Worm (Caenorhabditis elegans): ENCODE results near the gene vps-15.

DNA sequence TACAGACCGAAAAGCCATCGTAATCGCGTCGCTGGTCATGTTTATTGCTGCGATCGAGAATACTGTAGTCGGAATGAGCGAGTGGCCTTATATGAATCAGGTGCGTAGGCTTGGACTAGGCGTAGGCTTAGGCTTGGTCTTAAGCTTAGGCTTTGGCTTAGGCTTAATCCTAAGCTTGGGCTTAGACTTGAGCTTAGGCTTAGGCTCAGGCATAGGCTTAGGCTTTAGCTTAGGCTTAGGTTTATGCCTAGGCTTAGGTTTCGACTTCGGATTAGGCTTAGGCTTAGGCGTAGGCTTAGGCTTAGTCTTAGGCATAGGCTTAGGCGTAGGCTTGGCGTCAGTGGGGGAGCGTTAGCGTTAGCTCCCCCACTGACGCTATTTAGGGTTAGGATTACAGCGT, 39.2 kb upstream of the vps-15 start:
- TF ChIP-seq ces-1 (GFP tag; optimal IDR thresholded peaks at IDR 0.05) (no peak), sptf-1 (tag; optimal IDR thresholded peaks at IDR 0.05) (no peak), lin-13 (tag; optimal IDR thresholded peaks at IDR 0.05) (no peak), elt-3 (tag; optimal IDR thresholded peaks at IDR 0.05) (no peak), unc-62 (GFP tag; optimal IDR thresholded peaks at IDR 0.05) (no peak), nhr-76 (tag; optimal IDR thresholded peaks at IDR 0.05) (no peak), snpc-4 (tag; optimal IDR thresholded peaks at IDR 0.05) (no peak), nhr-12 (tag; optimal IDR thresholded peaks at IDR 0.05) (no peak)
